Worm (Caenorhabditis elegans) whole organism, mixed stage, embryonic: Measurements from ENCODE around the gene C06A1.3.

Experiments
- blmp-1 ChIP-seq: fragments of 150-350 bp; optimal IDR thresholded peaks from 2 replicates; lab custom pipeline; 2014; ENCODE audit warnings: missing biosample characterization, missing genetic modification characterization
- elt-1 ChIP-seq: sonication (generic microtip); optimal IDR thresholded peaks from 2 replicates; lab custom pipeline; 2017; ENCODE audit warnings: missing genetic modification characterization, mild to moderate bottlenecking, missing compliant biosample characterization, antibody characterized with exemption, moderate library complexity, borderline replicate concordance; ENCODE audit not compliant: insufficient read depth
- elt-3 ChIP-seq: fragments of 150-350 bp; optimal IDR thresholded peaks from 2 replicates; lab custom pipeline; 2014; ENCODE audit warnings: missing biosample characterization, missing genetic modification characterization
- lsy-2 ChIP-seq: fragments of 150-350 bp; optimal IDR thresholded peaks from 2 replicates; lab custom pipeline; 2014; ENCODE audit warnings: missing biosample characterization, missing genetic modification characterization
- nhr-12 ChIP-seq: fragments of 150-350 bp; optimal IDR thresholded peaks from 2 replicates; lab custom pipeline; 2014; ENCODE audit warnings: missing biosample characterization, missing genetic modification characterization
- nhr-237 ChIP-seq: fragments of 150-350 bp; optimal IDR thresholded peaks from 2 replicates; lab custom pipeline; 2014; ENCODE audit warnings: missing biosample characterization, missing genetic modification characterization
- pha-4 ChIP-seq: fragments of 150-350 bp; optimal IDR thresholded peaks from 2 replicates; lab custom pipeline; 2018; ENCODE audit warnings: missing biosample characterization, missing genetic modification reagents, missing genetic modification characterization
- ztf-11 ChIP-seq: fragments of 150-350 bp; optimal IDR thresholded peaks from 2 replicates; lab custom pipeline; 2014; ENCODE audit warnings: missing biosample characterization, missing genetic modification characterization

ce11 chrII:10523031-10523430, 49.0 kb upstream of the C06A1.3 start:
- TF ChIP-seq ztf-11 (tag; lab: Kevin White, UChicago): no peak
- no peak for TF ChIP-seq nhr-12 (tag; lab: Kevin White, UChicago)
- TF ChIP-seq pha-4 (tag; lab: Kevin White, UChicago): no peak
- no peak for TF ChIP-seq nhr-237 (tag; lab: Kevin White, UChicago)
- no peak for TF ChIP-seq blmp-1 (tag; lab: Kevin White, UChicago)
- no peak for TF ChIP-seq elt-3
- no peak for TF ChIP-seq elt-1 (tag; lab: Kevin White, UChicago)
- TF ChIP-seq lsy-2 (tag; lab: Kevin White, UChicago): no peak
